Worm (Caenorhabditis elegans): Measurements from ENCODE around the gene set-11.

DNA sequence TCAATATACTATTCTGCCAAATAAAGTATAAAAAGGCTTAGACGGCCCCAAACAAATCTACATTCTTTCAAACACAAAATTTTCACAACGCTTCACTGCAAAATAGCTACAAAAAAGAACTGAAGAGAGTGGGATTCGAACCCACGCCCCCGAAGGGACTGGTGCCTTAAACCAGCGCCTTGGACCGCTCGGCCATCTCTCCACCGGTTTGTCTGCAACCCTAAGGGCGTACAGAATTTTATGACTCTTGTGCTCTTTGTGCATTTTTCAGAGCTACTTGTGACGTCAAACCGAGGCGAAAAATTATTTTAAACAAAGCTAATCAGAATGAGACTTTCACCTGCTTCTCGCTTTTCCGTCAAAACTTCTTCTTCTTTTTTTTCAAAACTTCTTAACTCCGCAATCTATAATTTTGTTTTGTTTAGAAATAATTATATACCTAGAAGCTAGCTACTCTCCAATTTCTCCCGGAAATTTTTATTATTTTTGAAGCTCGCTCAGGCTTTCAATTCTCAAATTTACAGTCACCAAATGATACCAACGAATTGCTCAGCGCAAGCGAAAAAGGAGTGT lies 43.9 kb upstream of the set-11 start, which contains the start of gene T05A8.8:
- TF ChIP-seq ref-1 (GFP tag; conservative IDR thresholded peaks at IDR 0.05), result no peak
- TF ChIP-seq flt-1 (GFP tag; IDR thresholded peaks at IDR 0.05), result no peak
- no peak for TF ChIP-seq cog-1 (tag; optimal IDR thresholded peaks at IDR 0.05)
- TF ChIP-seq med-1 (GFP tag; optimal IDR thresholded peaks at IDR 0.05; ENCODE audit: insufficient read depth), result no peak
- TF ChIP-seq ztf-29 (GFP tag; IDR thresholded peaks at IDR 0.05), result no peak

Measured in whole organism, midembryonic.